Worm (Caenorhabditis elegans): ENCODE results near the gene F01D5.5.

- TF ChIP-seq nhr-12 (tag; optimal IDR thresholded peaks at IDR 0.05) (no peak), pha-4 (tag; optimal IDR thresholded peaks at IDR 0.05) (no peak), unc-62 (GFP tag; optimal IDR thresholded peaks at IDR 0.05) (no peak), M03D4.4 (tag; optimal IDR thresholded peaks at IDR 0.05) (no peak), elt-1 (tag; optimal IDR thresholded peaks at IDR 0.05; ENCODE audit: borderline replicate concordance, insufficient read depth) (no peak)
These were observed 34.8 kb upstream of the F01D5.5 start for ce11 chrII:14036724-14037483.
